Worm (Caenorhabditis elegans) whole organism, L3 larva: ENCODE results near the gene srbc-11.

ENCODE experiments used
- aly-2 ChIP-seq: fragments of 150-350 bp; optimal IDR thresholded peaks from 2 replicates; lab custom pipeline; 2014; ENCODE audit warnings: missing biosample characterization, missing genetic modification characterization
- ama-1 ChIP-seq: fragments of 150-350 bp; optimal IDR thresholded peaks from 2 replicates; lab custom pipeline; 2018
- ceh-16 ChIP-seq: sonication (generic microtip); optimal IDR thresholded peaks from 2 replicates; lab custom pipeline; 2017; ENCODE audit warnings: missing biosample characterization, missing genetic modification characterization
- ceh-28 ChIP-seq: fragments of 150-350 bp; optimal IDR thresholded peaks from 2 replicates; lab custom pipeline; 2014; ENCODE audit warnings: missing biosample characterization, missing genetic modification reagents, missing genetic modification characterization
- daf-12 ChIP-seq: fragments of 150-350 bp; optimal IDR thresholded peaks from 2 replicates; lab custom pipeline; 2014; ENCODE audit warnings: missing biosample characterization, missing genetic modification reagents, missing genetic modification characterization
- egl-27 ChIP-seq: sonication (generic microtip); optimal IDR thresholded peaks from 4 replicates; lab custom pipeline; 2017; ENCODE audit warnings: missing biosample characterization, missing genetic modification reagents, missing genetic modification characterization
- egl-5 ChIP-seq: fragments of 150-350 bp; optimal IDR thresholded peaks from 2 replicates; lab custom pipeline; 2017; ENCODE audit warnings: missing biosample characterization, missing genetic modification reagents, missing genetic modification characterization, inconsistent platforms
- elt-1 ChIP-seq: fragments of 150-350 bp; optimal IDR thresholded peaks from 2 replicates; lab custom pipeline; 2014; ENCODE audit warnings: missing biosample characterization, missing genetic modification characterization
- elt-2 ChIP-seq: sonication (generic microtip); optimal IDR thresholded peaks from 2 replicates; lab custom pipeline; 2016; ENCODE audit warnings: missing genetic modification reagents, mild to moderate bottlenecking, missing genetic modification characterization, missing compliant biosample characterization
- elt-3 ChIP-seq, 3 experiments: fragments of 150-350 bp in 1 of 3; sonication (generic microtip) in 2 of 3; optimal IDR thresholded peaks; 2 replicates in 2 of 3; 4 replicates in 1 of 3; lab custom pipeline; 2014 to 2017; ENCODE audit warnings: missing biosample characterization in 3 of 3, missing genetic modification characterization in 3 of 3
- eor-1 ChIP-seq, 2 experiments: fragments of 150-350 bp; optimal IDR thresholded peaks; 2 replicates each; lab custom pipeline; 2014 to 2018; ENCODE audit warnings: missing biosample characterization in 2 of 2, missing genetic modification characterization in 2 of 2
- fkh-2 ChIP-seq: fragments of 150-350 bp; optimal IDR thresholded peaks from 2 replicates; lab custom pipeline; 2014; ENCODE audit warnings: missing biosample characterization, missing genetic modification reagents, missing genetic modification characterization
- hmg-11 ChIP-seq: sonication (generic microtip); optimal IDR thresholded peaks from 2 replicates; lab custom pipeline; 2016; ENCODE audit warnings: missing genetic modification characterization, missing compliant biosample characterization
- jun-1 ChIP-seq: fragments of 150-350 bp; optimal IDR thresholded peaks from 2 replicates; lab custom pipeline; 2014; ENCODE audit warnings: missing biosample characterization, missing genetic modification reagents, missing genetic modification characterization
- lin-15B ChIP-seq: fragments of 150-350 bp; optimal IDR thresholded peaks from 2 replicates; lab custom pipeline; 2014; ENCODE audit warnings: missing biosample characterization, missing genetic modification characterization
- lin-39 ChIP-seq: fragments of 150-350 bp; optimal IDR thresholded peaks from 2 replicates; lab custom pipeline; 2018; ENCODE audit warnings: missing biosample characterization, missing genetic modification reagents, missing genetic modification characterization
- mdl-1 ChIP-seq: fragments of 150-350 bp; optimal IDR thresholded peaks from 2 replicates; lab custom pipeline; 2014; ENCODE audit warnings: missing biosample characterization, missing genetic modification characterization
- mml-1 ChIP-seq: fragments of 150-350 bp; sonication (generic microtip); optimal IDR thresholded peaks from 3 replicates; lab custom pipeline; 2014; ENCODE audit warnings: missing biosample characterization, missing genetic modification characterization
- nfya-1 ChIP-seq: sonication (generic microtip); optimal IDR thresholded peaks from 2 replicates; lab custom pipeline; 2017; ENCODE audit warnings: missing genetic modification characterization, mild to moderate bottlenecking, missing compliant biosample characterization, antibody characterized with exemption, moderate library complexity; ENCODE audit not compliant: insufficient read depth
- nhr-12 ChIP-seq: fragments of 150-350 bp; optimal IDR thresholded peaks from 2 replicates; lab custom pipeline; 2014; ENCODE audit warnings: missing biosample characterization, missing genetic modification characterization
- nhr-23 ChIP-seq: fragments of 150-350 bp; optimal IDR thresholded peaks from 2 replicates; lab custom pipeline; 2014; ENCODE audit warnings: missing biosample characterization, missing genetic modification reagents, missing genetic modification characterization
- nhr-237 ChIP-seq: fragments of 150-350 bp; optimal IDR thresholded peaks from 2 replicates; lab custom pipeline; 2014; ENCODE audit warnings: missing biosample characterization, missing genetic modification characterization
- nhr-25 ChIP-seq: sonication (generic microtip); optimal IDR thresholded peaks from 2 replicates; lab custom pipeline; 2017; ENCODE audit warnings: missing biosample characterization, missing genetic modification characterization
- nhr-28 ChIP-seq: fragments of 150-350 bp; optimal IDR thresholded peaks from 2 replicates; lab custom pipeline; 2014; ENCODE audit warnings: missing biosample characterization, missing genetic modification characterization
- nhr-43 ChIP-seq: sonication (generic microtip); optimal IDR thresholded peaks from 2 replicates; lab custom pipeline; 2016; ENCODE audit warnings: mild to moderate bottlenecking, missing genetic modification characterization, missing compliant biosample characterization; ENCODE audit not compliant: poor library complexity, severe bottlenecking
- nhr-67 ChIP-seq: fragments of 150-350 bp; optimal IDR thresholded peaks from 2 replicates; lab custom pipeline; 2014; ENCODE audit warnings: missing biosample characterization, missing genetic modification characterization
- nhr-76 ChIP-seq: fragments of 150-350 bp; sonication (generic microtip); optimal IDR thresholded peaks from 5 replicates; lab custom pipeline; 2014; ENCODE audit warnings: missing biosample characterization, missing genetic modification characterization
- nhr-77 ChIP-seq: fragments of 150-350 bp; optimal IDR thresholded peaks from 2 replicates; lab custom pipeline; 2014; ENCODE audit warnings: missing biosample characterization, missing genetic modification characterization
- pha-4 ChIP-seq: fragments of 150-350 bp; optimal IDR thresholded peaks from 2 replicates; lab custom pipeline; 2014; ENCODE audit warnings: missing biosample characterization, missing genetic modification reagents, missing genetic modification characterization
- pqm-1 ChIP-seq: fragments of 150-350 bp; optimal IDR thresholded peaks from 2 replicates; lab custom pipeline; 2017; ENCODE audit warnings: missing biosample characterization, missing genetic modification characterization, inconsistent platforms
- sea-2 ChIP-seq: fragments of 150-350 bp; sonication (generic microtip); optimal IDR thresholded peaks from 4 replicates; lab custom pipeline; 2014; ENCODE audit warnings: missing biosample characterization, missing genetic modification reagents, missing genetic modification characterization
- skn-1 ChIP-seq: fragments of 150-350 bp; optimal IDR thresholded peaks from 2 replicates; lab custom pipeline; 2014; ENCODE audit warnings: missing biosample characterization, missing genetic modification characterization
- snpc-4 ChIP-seq: fragments of 150-350 bp; optimal IDR thresholded peaks from 2 replicates; lab custom pipeline; 2014; ENCODE audit warnings: missing biosample characterization, missing genetic modification characterization
- tbx-2 ChIP-seq: sonication (generic microtip); optimal IDR thresholded peaks from 2 replicates; lab custom pipeline; 2016; ENCODE audit warnings: mild to moderate bottlenecking, missing genetic modification characterization, missing compliant biosample characterization
- unc-39 ChIP-seq: sonication (generic microtip); optimal IDR thresholded peaks from 4 replicates; lab custom pipeline; 2017; ENCODE audit warnings: missing biosample characterization, missing genetic modification characterization
- ztf-11 ChIP-seq: fragments of 150-350 bp; optimal IDR thresholded peaks from 2 replicates; lab custom pipeline; 2014; ENCODE audit warnings: missing biosample characterization, missing genetic modification characterization
- ztf-4 ChIP-seq: fragments of 150-350 bp; optimal IDR thresholded peaks from 2 replicates; lab custom pipeline; 2014; ENCODE audit warnings: missing biosample characterization, missing genetic modification characterization

The srbc-11 gene

DNA sequence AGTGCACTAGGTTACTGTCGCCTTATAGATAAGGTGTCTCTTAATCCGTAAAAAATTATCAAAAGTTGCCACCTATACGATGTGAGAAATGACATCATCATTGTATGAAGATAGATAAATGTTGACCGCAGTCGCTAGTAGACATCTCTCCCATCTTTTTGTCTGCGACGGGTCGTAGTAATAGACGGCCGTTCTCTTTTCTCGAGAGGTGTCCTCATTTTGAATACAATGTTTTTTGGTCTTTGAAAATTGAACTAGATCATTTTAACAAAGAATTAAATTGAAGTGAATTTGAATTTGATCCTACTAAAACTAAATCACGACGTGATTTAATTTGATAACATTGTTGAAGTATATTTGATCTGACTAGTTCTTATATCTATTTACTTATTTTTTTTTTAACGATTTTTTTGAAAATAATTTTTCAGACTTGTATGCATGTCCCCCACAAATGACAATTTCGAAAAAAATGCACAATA is 13.5 kb upstream of the srbc-11 start, which contains the start of the genes str-31 and nhr-172:
Gene str-31 (minus strand): TSS at position 101 of the 479 bp plus-strand sequence.
Gene nhr-172 (plus strand): TSS at position 429 of the 479 bp plus-strand sequence.
- TF ChIP-seq nhr-23 = peak; percentile 56
- no peak for TF ChIP-seq elt-1 (tag; lab: Kevin White, UChicago)

- TF ChIP-seq egl-5 (tag; lab: Kevin White, UChicago) (no peak), elt-2 (peak; percentile 23), nhr-43 (tag; lab: Kevin White, UChicago) (peak; percentile 25)
Measured at ce11 chrV:7506207-7506606, 11.1 kb upstream of the srbc-11 start.

DNA sequence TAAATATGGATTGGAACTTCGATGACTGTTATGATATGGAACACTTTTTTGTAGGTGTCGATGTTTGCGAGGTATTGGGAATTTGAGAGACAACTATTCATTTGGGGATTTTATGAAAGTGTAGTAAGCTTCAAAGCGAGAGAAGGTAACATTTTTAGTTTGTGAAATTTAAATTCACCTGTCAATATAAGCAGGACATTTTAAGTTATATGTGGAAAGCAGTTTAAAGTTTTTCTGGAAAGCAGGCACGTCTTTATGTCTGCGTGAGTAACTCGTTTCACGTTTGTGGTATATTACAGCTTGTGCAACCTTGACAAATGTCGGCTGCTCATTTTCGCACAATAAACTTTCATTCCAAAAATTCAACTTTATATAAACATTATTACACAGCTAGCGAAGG is 9.2 kb upstream of the srbc-11 start, which contains the start of gene srh-229:
Gene srh-229 (minus strand): TSS at position 101 of the 400 bp plus-strand sequence.
- TF ChIP-seq pha-4 = no peak
- no peak for TF ChIP-seq elt-2
- no peak for TF ChIP-seq jun-1
- no peak for TF ChIP-seq nfya-1
- no peak for TF ChIP-seq lin-39
- no peak for TF ChIP-seq nhr-237
- TF ChIP-seq sea-2 (GFP tag; lab: Kevin White, UChicago) = no peak
- no peak for TF ChIP-seq elt-1 (tag; lab: Kevin White, UChicago)
- TF ChIP-seq tbx-2 (tag; lab: Kevin White, UChicago) = no peak
- no peak for TF ChIP-seq nhr-23
- no peak for TF ChIP-seq skn-1
- no peak for TF ChIP-seq mml-1 (tag; lab: Kevin White, UChicago)
- TF ChIP-seq nhr-28 (tag; lab: Kevin White, UChicago) = no peak

DNA sequence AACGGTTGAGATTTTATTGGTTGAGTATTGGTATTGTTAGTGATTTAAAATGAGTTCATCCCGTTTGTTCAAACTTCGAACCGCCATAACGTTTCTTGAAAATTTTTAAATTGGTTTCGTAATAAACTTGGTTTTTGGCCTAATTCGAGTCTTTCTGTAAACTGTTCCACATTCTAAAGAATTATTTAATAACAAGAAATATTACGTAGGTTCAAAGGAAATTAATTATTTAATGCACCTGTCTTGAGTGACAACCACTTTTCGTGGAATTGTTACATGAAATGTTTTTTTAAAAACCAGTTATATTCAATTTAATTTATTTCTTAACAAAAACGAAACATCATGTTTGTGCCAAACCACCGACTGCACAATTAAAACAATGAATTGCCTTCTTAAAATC is 6.1 kb upstream of the srbc-11 start:
- TF ChIP-seq ztf-11 (tag; lab: Kevin White, UChicago) = no peak
- no peak for TF ChIP-seq pqm-1 (tag; lab: Kevin White, UChicago)

ce11 chrV:7497440-7497839 is 2.4 kb upstream of the srbc-11 start, which contains the start of gene srh-79:
srh-79 (plus strand) TSS chrV:7497740.
- TF ChIP-seq ceh-28 (tag; lab: Kevin White, UChicago) (no peak), jun-1 (no peak), fkh-2 (no peak), nhr-23 (no peak), nhr-25 (no peak), mdl-1 (no peak), nhr-12 (tag; lab: Kevin White, UChicago) (no peak), pha-4 (no peak), nfya-1 (no peak), aly-2 (tag; lab: Kevin White, UChicago) (no peak), ztf-4 (tag; lab: Kevin White, UChicago) (no peak), ceh-16 (tag; lab: Kevin White, UChicago) (no peak), nhr-67 (tag; lab: Kevin White, UChicago) (no peak), snpc-4 (tag; lab: Kevin White, UChicago) (no peak), lin-39 (no peak), eor-1 (tag; optimal IDR thresholded peaks at IDR 0.05; lab: Kevin White, UChicago) (no peak), hmg-11 (no peak), elt-1 (tag; lab: Kevin White, UChicago) (no peak), lin-15B (tag; lab: Kevin White, UChicago) (no peak)

DNA sequence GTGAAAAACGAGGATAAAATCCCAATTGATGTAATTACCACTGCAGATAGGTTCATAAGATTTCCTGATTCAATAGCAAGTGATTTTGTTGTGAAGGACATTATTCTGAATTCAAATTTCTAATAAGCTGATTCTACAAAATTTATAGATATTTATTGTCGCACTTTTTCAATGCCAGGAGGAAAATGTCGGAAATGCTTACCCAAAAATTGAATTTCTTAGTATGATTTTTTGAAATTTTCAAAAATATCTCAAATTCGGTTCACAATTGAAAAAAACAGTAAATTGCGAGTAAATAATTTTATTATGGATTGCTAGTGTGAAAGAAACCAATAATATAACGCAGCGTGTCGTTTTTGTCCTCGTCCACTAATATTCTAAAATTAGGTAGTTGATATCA is 2.2 kb downstream of the srbc-11 start, which contains the start of gene srbc-10:
Gene srbc-10 (minus strand): TSS at position 101 of the 400 bp plus-strand sequence.
- TF ChIP-seq jun-1 = no peak
- no peak for TF ChIP-seq ama-1
- no peak for TF ChIP-seq daf-12 (tag; lab: Kevin White, UChicago)
- TF ChIP-seq ceh-16 (tag; lab: Kevin White, UChicago) = no peak
- TF ChIP-seq nhr-76 = no peak
- TF ChIP-seq nhr-77 (tag; lab: Kevin White, UChicago) = no peak
- no peak for TF ChIP-seq elt-3 (tag; optimal IDR thresholded peaks at IDR 0.05; lab: Kevin White, UChicago)
- no peak for TF ChIP-seq nhr-12 (tag; lab: Kevin White, UChicago)
- no peak for TF ChIP-seq egl-27
- no peak for TF ChIP-seq nhr-23
- no peak for TF ChIP-seq sea-2 (GFP tag; lab: Kevin White, UChicago)
- TF ChIP-seq nhr-67 (tag; lab: Kevin White, UChicago) = no peak
- TF ChIP-seq unc-39 (tag; lab: Kevin White, UChicago) = no peak
- no peak for TF ChIP-seq snpc-4 (tag; lab: Kevin White, UChicago)
